Fruit fly (Drosophila melanogaster): ENCODE results near the gene mura.

Gene mura

DNA sequence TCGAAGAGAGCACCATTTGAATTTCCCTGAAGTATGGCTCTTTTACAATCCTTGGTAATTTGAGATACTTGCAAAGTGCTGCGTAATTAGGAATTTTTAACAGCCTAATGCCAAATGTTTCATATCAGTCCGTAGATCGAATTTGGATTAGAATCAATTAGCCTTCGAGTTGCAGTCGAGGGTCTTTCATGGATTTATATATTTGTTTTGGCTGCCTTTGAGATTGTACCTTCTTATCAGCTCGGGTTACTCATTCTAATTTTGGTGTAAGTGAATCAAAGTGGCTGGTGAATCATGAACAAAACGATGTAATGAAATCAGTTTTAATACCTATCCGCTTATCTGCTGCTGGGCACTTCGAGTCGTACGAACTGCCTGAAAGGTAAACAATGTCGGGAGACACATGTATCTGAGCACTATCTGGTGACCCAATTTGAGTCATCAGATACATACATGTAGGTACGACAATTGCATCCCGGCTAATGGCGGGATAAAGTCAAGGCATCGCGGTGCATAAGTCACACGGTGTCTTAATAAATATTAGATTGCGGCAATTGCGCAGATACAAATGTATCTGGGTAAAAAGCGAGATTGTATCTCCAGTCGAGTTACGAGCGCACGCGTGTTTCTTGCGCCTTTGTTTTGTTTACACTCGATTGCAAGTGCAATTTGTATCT is 44.2 kb upstream of the mura start (continued):
- TF ChIP-seq CG11696 (GFP tag; IDR thresholded peaks at IDR 0.05), result no peak
- no peak for TF ChIP-seq HHEX (GFP tag; optimal IDR thresholded peaks at IDR 0.05)
- TF ChIP-seq dpn (GFP tag; optimal IDR thresholded peaks at IDR 0.05), result no peak
- no peak for TF ChIP-seq aop (GFP tag; IDR thresholded peaks at IDR 0.05)
- no peak for TF ChIP-seq Dll (GFP tag; IDR thresholded peaks at IDR 0.05; ENCODE audit: partially characterized antibody)
- TF ChIP-seq ranshi (GFP tag; IDR thresholded peaks at IDR 0.05), result no peak
- TF ChIP-seq grn (GFP tag; optimal IDR thresholded peaks at IDR 0.05), result peak; percentile 86
- TF ChIP-seq bigmax (GFP tag; optimal IDR thresholded peaks at IDR 0.05), result no peak

DNA sequence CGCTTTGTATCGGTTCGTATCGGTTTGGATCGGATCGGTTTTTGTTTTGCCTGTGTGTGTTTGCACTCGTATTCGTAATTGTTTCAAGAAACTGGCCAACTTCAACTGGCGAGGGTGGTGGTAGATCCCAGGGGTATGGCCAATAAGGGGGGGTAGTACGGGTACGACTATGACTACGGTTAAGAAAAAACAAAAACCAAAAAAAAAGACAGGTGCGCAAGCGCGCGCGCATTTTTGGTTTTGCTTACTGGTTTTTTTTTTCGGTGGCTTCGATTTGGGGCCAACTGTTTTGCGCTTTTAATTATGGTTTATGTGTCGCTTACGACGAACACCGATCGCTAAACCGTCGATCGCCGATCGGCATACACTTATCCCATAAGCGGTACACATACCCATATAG is 43.2 kb upstream of the mura start:
- no peak for TF ChIP-seq CG4617 (GFP tag; optimal IDR thresholded peaks at IDR 0.05; ENCODE audit: borderline replicate concordance)
- peak; percentile 30; the same call in 1 of the 2 replicates for TF ChIP-seq Drgx (GFP tag; IDR thresholded peaks at IDR 0.05)
- TF ChIP-seq sqz (GFP tag; optimal IDR thresholded peaks at IDR 0.05), result peak; percentile 50
- TF ChIP-seq crol (GFP tag; IDR thresholded peaks at IDR 0.05), result peak; percentile 56
- peak; percentile 17 for TF ChIP-seq Deaf1 (tag; optimal IDR thresholded peaks at IDR 0.05)
- no peak for TF ChIP-seq CG8765 (GFP tag; IDR thresholded peaks at IDR 0.05)
- TF ChIP-seq CG16863 (GFP tag; optimal IDR thresholded peaks at IDR 0.05), result no peak
- TF ChIP-seq CG13894 (tag; optimal IDR thresholded peaks at IDR 0.05), result peak; percentile 58
- TF ChIP-seq Nf-YA (GFP tag; IDR thresholded peaks at IDR 0.05), result 0 out of 2 replicates have a peak, but pooled peaks have one; percentile 24
- 0 out of 2 replicates have a peak, but pooled peaks have one; percentile 8 for TF ChIP-seq vvl (GFP tag; IDR thresholded peaks at IDR 0.05)
- no peak for TF ChIP-seq CG6813 (GFP tag; optimal IDR thresholded peaks at IDR 0.05)
- TF ChIP-seq chinmo (GFP tag; IDR thresholded peaks at IDR 0.05; ENCODE audit: partially characterized antibody), result 0 out of 4 replicates have a peak, but pooled peaks have one; percentile 61
- TF ChIP-seq ftz-f1 (GFP tag; optimal IDR thresholded peaks at IDR 0.05), result no peak
- no peak for TF ChIP-seq eve (GFP tag; optimal IDR thresholded peaks at IDR 0.05)

DNA sequence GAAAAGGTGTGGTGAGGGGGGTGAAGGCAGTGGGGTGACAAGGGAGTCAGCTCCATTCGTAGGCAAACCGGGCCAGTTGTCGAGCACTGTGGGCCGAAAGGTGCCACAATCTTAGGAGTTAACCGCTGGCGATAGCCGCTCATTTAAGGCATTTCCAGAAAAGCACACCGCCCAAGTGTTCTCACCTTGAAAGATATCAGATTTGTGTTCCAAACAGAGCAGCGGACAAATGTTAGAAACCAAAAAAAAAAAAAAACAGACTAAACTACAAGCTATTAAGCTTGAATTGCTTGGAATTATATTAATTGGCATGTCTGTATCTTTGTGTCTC is 42.6 kb upstream of the mura start:
- TF ChIP-seq Optix (GFP tag; IDR thresholded peaks at IDR 0.05) (no peak), vnd (GFP tag; IDR thresholded peaks at IDR 0.05; ENCODE audit: partially characterized antibody) (0 out of 3 replicates have a peak, but pooled peaks have one; percentile 25), CG2199 (GFP tag; IDR thresholded peaks at IDR 0.05) (0 out of 3 replicates have a peak, but pooled peaks have one; percentile 3), crol (GFP tag; IDR thresholded peaks at IDR 0.05) (peak; percentile 50), ci (GFP tag; IDR thresholded peaks at IDR 0.05) (peak; percentile 6; the same call in 1 of the 3 replicates)

DNA sequence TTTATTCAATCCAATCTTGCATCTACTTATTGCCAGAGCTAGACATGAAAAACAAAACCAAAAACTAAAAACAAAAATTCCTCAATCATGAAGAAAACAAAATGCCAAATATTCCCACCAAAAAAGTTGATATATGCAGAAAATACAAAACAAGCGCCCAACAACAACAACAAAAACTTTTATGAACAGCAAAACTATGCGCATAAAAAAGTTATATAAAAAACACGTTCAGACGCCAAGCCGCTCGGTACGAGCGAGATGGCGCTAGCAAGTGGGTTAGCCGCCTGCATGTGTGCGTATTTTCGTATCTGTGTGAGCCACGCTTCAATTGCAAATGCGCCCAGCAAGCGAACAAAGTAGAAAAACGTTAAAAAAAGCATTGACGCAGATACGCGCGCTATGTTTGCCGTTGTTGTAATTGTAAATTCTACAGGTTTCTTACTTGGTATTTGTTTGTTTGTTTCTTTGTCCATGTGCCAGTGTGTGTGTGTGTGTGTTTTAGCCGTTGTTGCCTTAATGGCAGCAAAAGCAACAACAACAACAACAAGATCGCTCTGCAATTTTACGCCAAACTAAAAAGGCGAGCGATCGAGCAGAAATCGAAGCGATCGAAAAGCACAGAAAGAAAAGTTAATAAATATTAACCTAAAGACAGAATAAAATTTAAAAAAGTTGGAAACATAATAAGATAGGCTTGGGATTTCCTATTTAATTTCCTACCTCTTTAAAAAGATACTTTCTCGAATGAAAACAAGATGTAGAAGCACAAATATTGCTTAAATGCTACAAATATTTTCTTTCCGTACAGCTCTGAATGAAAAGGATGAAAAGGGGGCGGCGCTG is 42.0 kb upstream of the mura start:
- no peak for TF ChIP-seq NC2α (GFP tag; optimal IDR thresholded peaks at IDR 0.05)
- peak; percentile 76 for TF ChIP-seq abd-A (tag; optimal IDR thresholded peaks at IDR 0.05)
- TF ChIP-seq CG2199 (GFP tag; IDR thresholded peaks at IDR 0.05), result 0 out of 3 replicates have a peak, but pooled peaks have one; percentile 8
- no peak for TF ChIP-seq Sin3A (optimal IDR thresholded peaks at IDR 0.05)
- peak; percentile 73 for TF ChIP-seq kni (GFP tag; optimal IDR thresholded peaks at IDR 0.05)
- no peak for TF ChIP-seq rib (GFP tag; IDR thresholded peaks at IDR 0.05)
- TF ChIP-seq CG4360 (GFP tag; IDR thresholded peaks at IDR 0.05), result peak; percentile 65
- no peak for TF ChIP-seq Six4 (GFP tag; optimal IDR thresholded peaks at IDR 0.05)
- peak; percentile 28 for TF ChIP-seq nom (GFP tag; optimal IDR thresholded peaks at IDR 0.05)
- no peak for TF ChIP-seq Hmr (GFP tag; optimal IDR thresholded peaks at IDR 0.05)
- TF ChIP-seq pan (optimal IDR thresholded peaks at IDR 0.05), result no peak
- TF ChIP-seq pan (GFP tag; optimal IDR thresholded peaks at IDR 0.05 in 1 of 2, IDR thresholded peaks at IDR 0.05 in 1 of 2), result no peak
- no peak for TF ChIP-seq Ada2b (GFP tag; IDR thresholded peaks at IDR 0.05)
- peak; percentile 93 for TF ChIP-seq sd (tag; optimal IDR thresholded peaks at IDR 0.05)
- TF ChIP-seq pros (GFP tag; optimal IDR thresholded peaks at IDR 0.05), result peak; percentile 22
- TF ChIP-seq repo (GFP tag; optimal IDR thresholded peaks at IDR 0.05), result no peak
- no peak for TF ChIP-seq CG42726 (GFP tag; IDR thresholded peaks at IDR 0.05; ENCODE audit: partially characterized antibody)
- peak; percentile 70 for TF ChIP-seq Ets65A (GFP tag)
- TF ChIP-seq CG1602 (GFP tag; optimal IDR thresholded peaks at IDR 0.05), result no peak
- TF ChIP-seq lmd (GFP tag; IDR thresholded peaks at IDR 0.05), result no peak
